Worm (Caenorhabditis elegans): Measurements from ENCODE around the gene F44E2.3.

DNA sequence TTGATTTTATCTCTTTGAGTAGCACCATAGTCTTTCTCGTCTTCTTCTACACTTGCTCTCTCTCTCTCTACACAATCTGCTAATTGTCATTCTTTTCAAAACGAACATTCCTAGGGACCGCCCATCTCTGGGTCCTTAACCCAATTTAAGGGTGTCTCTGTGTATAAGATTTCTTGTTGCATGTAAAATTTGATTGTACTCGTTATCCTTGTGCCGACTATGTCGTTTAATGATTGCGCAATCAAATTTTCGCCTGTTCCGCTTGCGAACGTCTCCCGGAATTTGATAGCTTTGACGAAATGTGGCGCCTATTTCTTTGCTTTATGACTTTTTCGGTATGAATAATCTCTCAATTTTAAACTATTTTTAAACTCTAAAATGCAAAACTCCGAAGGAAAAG is 18.0 kb downstream of the F44E2.3 start:
- TF ChIP-seq zag-1 (tag; optimal IDR thresholded peaks at IDR 0.05) = no peak
- TF ChIP-seq nhr-237 (tag; optimal IDR thresholded peaks at IDR 0.05) = no peak
- TF ChIP-seq pqm-1 (tag; optimal IDR thresholded peaks at IDR 0.05) = no peak

Data from whole organism, L3 larva.